Worm (Caenorhabditis elegans): ENCODE data around the gene Y48A6B.9.
A peak's percentile ranks its signal among the peaks of the same experiment; 100 is the strongest.

ce11 chrIII:11063259-11063658, 30.3 kb downstream of the Y48A6B.9 start, which contains the start of gene rsa-2:
- TF ChIP-seq nhr-77 (tag; optimal IDR thresholded peaks at IDR 0.05) (no peak), ceh-82 (tag; optimal IDR thresholded peaks at IDR 0.05) (peak; percentile 22), nhr-12 (tag; optimal IDR thresholded peaks at IDR 0.05) (no peak), nhr-11 (tag; optimal IDR thresholded peaks at IDR 0.05) (no peak), daf-12 (tag; optimal IDR thresholded peaks at IDR 0.05) (no peak), jun-1 (tag; optimal IDR thresholded peaks at IDR 0.05) (no peak)
